Fruit fly (Drosophila melanogaster) Kc167 (cell line): ENCODE results near the gene CG14073.

ENCODE experiments used
- Myc ChIP-seq: fragments of >200 bp; optimal IDR thresholded peaks from 2 replicates; lab custom pipeline; 2017; ENCODE audit warnings: missing external identifiers
- Sin3A ChIP-seq: fragments of >200 bp; optimal IDR thresholded peaks from 2 replicates; lab custom pipeline; 2018; ENCODE audit warnings: missing external identifiers
- psq ChIP-seq: fragments of >200 bp; optimal IDR thresholded peaks from 2 replicates; lab custom pipeline; 2017; ENCODE audit warnings: missing external identifiers
- ttk ChIP-seq: sonication (Bioruptor generic); optimal IDR thresholded peaks from 2 replicates; lab custom pipeline; 2017; ENCODE audit warnings: missing external identifiers

DNA sequence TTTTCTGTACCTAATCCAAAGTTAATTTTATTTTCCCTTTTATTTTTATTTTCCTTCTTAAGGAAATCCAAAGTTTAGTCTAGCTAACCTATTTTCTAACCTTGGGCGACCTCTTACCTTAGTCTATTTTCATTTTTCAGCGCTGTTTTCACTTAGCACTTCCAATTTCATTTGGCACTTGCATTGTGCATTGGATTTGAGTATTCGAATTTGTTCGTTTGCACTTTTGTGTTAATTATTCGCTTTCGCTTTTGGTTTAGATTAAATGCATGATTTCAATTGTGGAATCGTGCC lies 2.7 kb upstream of the CG14073 start:
- TF ChIP-seq psq (lab: Kevin White, UChicago) (no peak), Sin3A (lab: Kevin White, UChicago) (no peak), Myc (lab: Kevin White, UChicago) (no peak), ttk (lab: Kevin White, UChicago) (no peak)
